Fruit fly (Drosophila melanogaster) whole organism, prepupa: Measurements from ENCODE around the gene hoip.

ENCODE experiments used
- CG10631 ChIP-seq: fragments of 200-800 bp; sonication (Bioruptor generic); optimal IDR thresholded peaks from 2 replicates; lab custom pipeline; 2016; ENCODE audit warnings: missing biosample characterization, missing genetic modification characterization
- CG10669 ChIP-seq: fragments of 200-800 bp; sonication (Bioruptor generic); optimal IDR thresholded peaks from 3 replicates; lab custom pipeline; 2018; ENCODE audit warnings: missing biosample characterization, mild to moderate bottlenecking, missing genetic modification characterization, moderate library complexity
- CG11762 ChIP-seq: fragments of 200-800 bp; sonication (Bioruptor generic); optimal IDR thresholded peaks from 3 replicates; lab custom pipeline; 2016; ENCODE audit warnings: missing biosample characterization, missing genetic modification characterization; ENCODE audit not compliant: insufficient read depth
- CG11902 ChIP-seq: fragments of 200-800 bp; sonication (Bioruptor generic); optimal IDR thresholded peaks from 3 replicates; lab custom pipeline; 2016; ENCODE audit warnings: missing biosample characterization, missing genetic modification characterization
- CG15336 ChIP-seq: fragments of 200-800 bp; sonication (Bioruptor generic); IDR thresholded peaks from 2 replicates; pipeline ENCODE4 v1.3.6; 2022; ENCODE audit warnings: missing biosample characterization, missing genetic modification characterization
- CG1621 ChIP-seq: fragments of 200-800 bp; sonication (Bioruptor generic); optimal IDR thresholded peaks from 3 replicates; lab custom pipeline; 2018; ENCODE audit warnings: missing biosample characterization, mild to moderate bottlenecking, missing genetic modification characterization
- CG16779 ChIP-seq: fragments of 200-800 bp; sonication (Bioruptor generic); optimal IDR thresholded peaks from 3 replicates; lab custom pipeline; 2017; ENCODE audit warnings: missing biosample characterization, mild to moderate bottlenecking, missing genetic modification characterization
- CG3032 ChIP-seq: fragments of 200-800 bp; optimal IDR thresholded peaks from 2 replicates; lab custom pipeline; 2019; ENCODE audit warnings: missing biosample characterization, mild to moderate bottlenecking, missing genetic modification characterization, moderate library complexity
- CG31627 ChIP-seq: fragments of 200-800 bp; sonication (Bioruptor generic); optimal IDR thresholded peaks from 3 replicates; lab custom pipeline; 2016; ENCODE audit warnings: missing biosample characterization, missing genetic modification characterization
- CG32006 ChIP-seq: fragments of 200-800 bp; sonication (Bioruptor generic); optimal IDR thresholded peaks from 3 replicates; lab custom pipeline; 2017; ENCODE audit warnings: missing biosample characterization, mild to moderate bottlenecking, missing genetic modification characterization
- CG34406 ChIP-seq: fragments of 200-800 bp; sonication (Bioruptor generic); optimal IDR thresholded peaks from 3 replicates; lab custom pipeline; 2016; ENCODE audit warnings: missing biosample characterization, missing genetic modification characterization
- CG3919 ChIP-seq: fragments of 200-800 bp; sonication (Bioruptor generic); optimal IDR thresholded peaks from 3 replicates; lab custom pipeline; 2016; ENCODE audit warnings: missing biosample characterization, missing genetic modification characterization
- CG4318 ChIP-seq: fragments of 200-800 bp; sonication (Bioruptor generic); optimal IDR thresholded peaks from 3 replicates; lab custom pipeline; 2017; ENCODE audit warnings: missing biosample characterization, mild to moderate bottlenecking, missing genetic modification characterization
- CG6163 ChIP-seq: fragments of 200-800 bp; sonication (Bioruptor generic); IDR thresholded peaks from 3 replicates; pipeline ENCODE4 v1.3.6; 2022; ENCODE audit warnings: missing biosample characterization, missing genetic modification characterization
- CG6808 ChIP-seq: fragments of 200-800 bp; sonication (Bioruptor generic); optimal IDR thresholded peaks from 3 replicates; lab custom pipeline; 2017; ENCODE audit warnings: missing biosample characterization, missing genetic modification characterization, mild to moderate bottlenecking, moderate library complexity, missing genetic modification reagents
- CG7368 ChIP-seq: fragments of 200-800 bp; sonication (Bioruptor generic); optimal IDR thresholded peaks from 3 replicates; lab custom pipeline; 2016; ENCODE audit warnings: missing biosample characterization, missing genetic modification characterization
- CG8119 ChIP-seq: fragments of 200-800 bp; sonication (Bioruptor generic); IDR thresholded peaks from 3 replicates; pipeline ENCODE4 v1.3.6; 2022; ENCODE audit warnings: missing biosample characterization, missing genetic modification characterization
- CG9139 ChIP-seq: fragments of 200-800 bp; sonication (Bioruptor generic); optimal IDR thresholded peaks from 3 replicates; lab custom pipeline; 2017; ENCODE audit warnings: missing biosample characterization, mild to moderate bottlenecking, missing genetic modification characterization
- Eip75B ChIP-seq: fragments of 200-800 bp; sonication (Bioruptor generic); optimal IDR thresholded peaks from 3 replicates; lab custom pipeline; 2016; ENCODE audit warnings: missing biosample characterization, missing genetic modification characterization
- Eip78C ChIP-seq: fragments of 200-800 bp; sonication (Bioruptor generic); peaks from one replicate; lab custom pipeline; 2016; ENCODE audit warnings: missing biosample characterization, missing genetic modification characterization
- Eip93F ChIP-seq: fragments of 200-800 bp; sonication (Bioruptor generic); optimal IDR thresholded peaks from 2 replicates; lab custom pipeline; 2016; ENCODE audit warnings: missing biosample characterization, mild to moderate bottlenecking, missing genetic modification characterization
- Ets96B ChIP-seq: fragments of 200-800 bp; optimal IDR thresholded peaks from 2 replicates; lab custom pipeline; 2019; ENCODE audit warnings: missing biosample characterization, mild to moderate bottlenecking, missing genetic modification characterization, moderate library complexity
- Lpt ChIP-seq: fragments of 200-800 bp; sonication (Bioruptor generic); optimal IDR thresholded peaks from 3 replicates; lab custom pipeline; 2016; ENCODE audit warnings: missing biosample characterization, missing genetic modification characterization
- Met ChIP-seq: fragments of 200-800 bp; sonication (Bioruptor generic); optimal IDR thresholded peaks from 3 replicates; lab custom pipeline; 2016; ENCODE audit warnings: missing biosample characterization, missing genetic modification characterization
- OdsH ChIP-seq: fragments of 200-800 bp; sonication (Bioruptor generic); optimal IDR thresholded peaks from 3 replicates; lab custom pipeline; 2016; ENCODE audit warnings: missing biosample characterization, missing genetic modification characterization
- Smox ChIP-seq: fragments of 200-800 bp; sonication (Bioruptor generic); optimal IDR thresholded peaks from 3 replicates; lab custom pipeline; 2016; ENCODE audit warnings: missing biosample characterization, missing genetic modification characterization
- Sox14 ChIP-seq: fragments of 200-800 bp; sonication (Bioruptor generic); optimal IDR thresholded peaks from 3 replicates; lab custom pipeline; 2016; ENCODE audit warnings: missing biosample characterization, missing genetic modification characterization
- Sox15 ChIP-seq: fragments of 200-800 bp; sonication (Bioruptor generic); optimal IDR thresholded peaks from 3 replicates; lab custom pipeline; 2016; ENCODE audit warnings: missing biosample characterization, missing genetic modification characterization
- achi ChIP-seq: fragments of 200-800 bp; sonication (Bioruptor generic); optimal IDR thresholded peaks from 3 replicates; lab custom pipeline; 2016; ENCODE audit warnings: missing biosample characterization, missing genetic modification characterization
- acj6 ChIP-seq: fragments of 200-800 bp; sonication (Bioruptor generic); optimal IDR thresholded peaks from 3 replicates; lab custom pipeline; 2016; ENCODE audit warnings: missing biosample characterization, missing genetic modification characterization
- cyc ChIP-seq: fragments of 200-800 bp; sonication (Bioruptor generic); optimal IDR thresholded peaks from 3 replicates; lab custom pipeline; 2016; ENCODE audit warnings: missing biosample characterization, missing genetic modification characterization
- dac ChIP-seq: fragments of 200-800 bp; sonication (Bioruptor generic); optimal IDR thresholded peaks from 2 replicates; lab custom pipeline; 2017; ENCODE audit warnings: missing biosample characterization, mild to moderate bottlenecking, missing genetic modification characterization
- eg ChIP-seq: fragments of 200-800 bp; sonication (Bioruptor generic); IDR thresholded peaks from 3 replicates; pipeline ENCODE4 v1.3.6; 2022; ENCODE audit warnings: missing biosample characterization, missing genetic modification characterization
- esn ChIP-seq: fragments of 200-800 bp; sonication (Bioruptor generic); optimal IDR thresholded peaks from 2 replicates; lab custom pipeline; 2016; ENCODE audit warnings: missing biosample characterization, mild to moderate bottlenecking, missing genetic modification characterization, moderate library complexity
- fd59A ChIP-seq: fragments of 200-800 bp; sonication (Bioruptor generic); optimal IDR thresholded peaks from 2 replicates; lab custom pipeline; 2017; ENCODE audit warnings: missing biosample characterization, mild to moderate bottlenecking, missing genetic modification characterization, missing genetic modification reagents
- fd85E ChIP-seq: fragments of 200-800 bp; sonication (Bioruptor generic); optimal IDR thresholded peaks from 3 replicates; lab custom pipeline; 2016; ENCODE audit warnings: missing biosample characterization, missing genetic modification characterization
- net ChIP-seq: fragments of 200-800 bp; sonication (Bioruptor generic); optimal IDR thresholded peaks from 3 replicates; lab custom pipeline; 2016; ENCODE audit warnings: missing biosample characterization, missing genetic modification characterization
- pdm3 ChIP-seq: fragments of 200-800 bp; sonication (Bioruptor generic); optimal IDR thresholded peaks from 3 replicates; lab custom pipeline; 2016; ENCODE audit warnings: missing biosample characterization, missing genetic modification characterization
- spab ChIP-seq: fragments of 200-800 bp; sonication (Bioruptor generic); optimal IDR thresholded peaks from 2 replicates; lab custom pipeline; 2017; ENCODE audit warnings: missing biosample characterization, mild to moderate bottlenecking, missing genetic modification characterization, missing genetic modification reagents
- ss ChIP-seq, 2 experiments: fragments of 200-800 bp; sonication (Bioruptor generic); optimal IDR thresholded peaks; 2 replicates in 1 of 2; 3 replicates in 1 of 2; lab custom pipeline; 2017 to 2018; ENCODE audit warnings: mild to moderate bottlenecking in 2 of 2, missing biosample characterization in 2 of 2, missing genetic modification characterization in 2 of 2, moderate library complexity in 1 of 2
- topi ChIP-seq: fragments of 200-800 bp; sonication (Bioruptor generic); optimal IDR thresholded peaks from 3 replicates; lab custom pipeline; 2016; ENCODE audit warnings: missing biosample characterization, missing genetic modification characterization
- vri ChIP-seq: fragments of 200-800 bp; sonication (Bioruptor generic); optimal IDR thresholded peaks from 3 replicates; lab custom pipeline; 2016; ENCODE audit warnings: missing biosample characterization, mild to moderate bottlenecking, missing genetic modification characterization

Gene hoip

DNA sequence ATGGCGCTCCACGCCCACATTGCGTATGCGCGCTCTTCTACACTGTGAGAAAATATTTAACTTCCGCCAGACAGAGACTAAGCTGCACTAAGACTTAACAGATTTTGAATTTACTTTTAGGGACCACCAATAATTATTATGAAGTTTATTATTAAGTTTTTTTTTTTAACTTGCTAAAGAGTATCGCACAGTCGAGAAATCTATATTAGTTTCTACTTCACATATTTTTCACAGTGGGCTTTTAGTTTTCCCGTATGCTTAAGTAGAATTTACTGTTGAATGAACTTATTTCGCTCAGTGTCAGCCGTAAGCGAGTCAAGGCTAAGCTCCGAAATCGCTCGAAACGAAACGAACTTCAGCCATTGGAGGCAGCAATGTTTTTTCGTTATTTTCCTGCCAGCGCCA, 39.1 kb upstream of the hoip start (continued):
- TF ChIP-seq Met (GFP tag; lab: Kevin White, UChicago): peak; percentile 51
- no peak for TF ChIP-seq dac (GFP tag; lab: Kevin White, UChicago)
- TF ChIP-seq CG11902 (GFP tag; lab: Kevin White, UChicago): no peak
- TF ChIP-seq ss (GFP tag; optimal IDR thresholded peaks at IDR 0.05; lab: Kevin White, UChicago): no peak
- TF ChIP-seq fd85E (GFP tag; lab: Kevin White, UChicago): no peak
- TF ChIP-seq CG9139 (GFP tag; lab: Kevin White, UChicago): no peak
- TF ChIP-seq CG31627 (GFP tag; lab: Kevin White, UChicago): peak; percentile 4
- peak; percentile 49; the same call in 1 of the 2 replicates for TF ChIP-seq CG15336
- peak; percentile 56 for TF ChIP-seq Eip75B (GFP tag; lab: Kevin White, UChicago)
- TF ChIP-seq OdsH: no peak
- TF ChIP-seq CG1621: no peak
- TF ChIP-seq esn (GFP tag; lab: Kevin White, UChicago): no peak
- TF ChIP-seq Sox15: no peak
- TF ChIP-seq Ets96B: peak; percentile 39
- TF ChIP-seq cyc (GFP tag; lab: Kevin White, UChicago): no peak
- TF ChIP-seq vri (GFP tag; lab: Kevin White, UChicago): no peak
- TF ChIP-seq topi (GFP tag; lab: Kevin White, UChicago): no peak
- no peak for TF ChIP-seq CG3032 (tag; lab: Kevin White, UChicago)
- TF ChIP-seq CG8119 (GFP tag; lab: Robert Waterston, UW): peak; percentile 52; the same call in 1 of the 3 replicates
- no peak for TF ChIP-seq acj6 (GFP tag; lab: Kevin White, UChicago)
- peak; percentile 21 for TF ChIP-seq pdm3 (GFP tag; lab: Kevin White, UChicago)
- peak; percentile 44 for TF ChIP-seq CG10669 (GFP tag; lab: Kevin White, UChicago)
- peak; percentile 45 for TF ChIP-seq CG34406
- 0 out of 3 replicates have a peak, but pooled peaks have one; percentile 7 for TF ChIP-seq CG6163 (GFP tag; lab: Robert Waterston, UW)
- no peak for TF ChIP-seq net
- TF ChIP-seq CG3919 (GFP tag; lab: Kevin White, UChicago): peak; percentile 15
- TF ChIP-seq spab: peak; percentile 49
- peak; percentile 37 for TF ChIP-seq CG10631 (GFP tag; lab: Kevin White, UChicago)
- TF ChIP-seq CG7368 (GFP tag; lab: Kevin White, UChicago): no peak
- peak; percentile 29 for TF ChIP-seq CG6808 (GFP tag; lab: Kevin White, UChicago)
- TF ChIP-seq CG32006 (GFP tag; lab: Kevin White, UChicago): peak; percentile 64
- TF ChIP-seq Sox14: peak; percentile 20
- TF ChIP-seq eg (GFP tag; lab: Robert Waterston, UW): peak; percentile 52; the same call in 2 of the 3 replicates
- TF ChIP-seq Lpt (GFP tag; lab: Kevin White, UChicago): no peak
- TF ChIP-seq CG16779 (tag; lab: Kevin White, UChicago): peak; percentile 32
- TF ChIP-seq Smox (GFP tag; lab: Kevin White, UChicago): peak; percentile 13
- TF ChIP-seq CG11762 (GFP tag; lab: Kevin White, UChicago): no peak
- TF ChIP-seq Eip78C: peak; percentile 19
- peak; percentile 37 for TF ChIP-seq achi (GFP tag; lab: Kevin White, UChicago)

dm6 chr2L:9662977-9663376, 36.6 kb upstream of the hoip start:
- no peak for TF ChIP-seq vri (GFP tag; lab: Kevin White, UChicago)
- peak; percentile 26 for TF ChIP-seq Eip78C
- no peak for TF ChIP-seq dac (GFP tag; lab: Kevin White, UChicago)
- no peak for TF ChIP-seq CG8119 (GFP tag; lab: Robert Waterston, UW)
- TF ChIP-seq CG4318 (GFP tag; lab: Kevin White, UChicago): no peak
- TF ChIP-seq net: no peak
- 0 out of 3 replicates have a peak, but pooled peaks have one; percentile 7 for TF ChIP-seq eg (GFP tag; lab: Robert Waterston, UW)
- TF ChIP-seq fd59A (GFP tag; lab: Kevin White, UChicago): no peak
- no peak for TF ChIP-seq Lpt (GFP tag; lab: Kevin White, UChicago)
- no peak for TF ChIP-seq Eip93F (GFP tag; lab: Kevin White, UChicago)
- TF ChIP-seq ss (GFP tag; optimal IDR thresholded peaks at IDR 0.05; lab: Kevin White, UChicago): no peak
- no peak for TF ChIP-seq CG1621
- TF ChIP-seq CG10631 (GFP tag; lab: Kevin White, UChicago): no peak
- TF ChIP-seq achi (GFP tag; lab: Kevin White, UChicago): no peak
